Fruit fly (Drosophila melanogaster): Measurements from ENCODE around the gene CG11248.

Gene CG11248

dm6 chr3L:21728616-21729047 is 48.8 kb downstream of the CG11248 start, which contains the start of the genes CG11247 and Polr2H (continued):
- TF ChIP-seq pzg (GFP tag; optimal IDR thresholded peaks at IDR 0.05), result peak; percentile 81
- TF ChIP-seq CG10267 (tag; optimal IDR thresholded peaks at IDR 0.05), result peak; percentile 88
- TF ChIP-seq CG12391 (tag; optimal IDR thresholded peaks at IDR 0.05), result peak; percentile 91
- TF ChIP-seq CG15073 (GFP tag; optimal IDR thresholded peaks at IDR 0.05), result peak; percentile 40
- peak; percentile 73 for TF ChIP-seq CG14860 (GFP tag; IDR thresholded peaks at IDR 0.05; ENCODE audit: partially characterized antibody)
- peak; percentile 84 for TF ChIP-seq CG3065 (GFP tag; optimal IDR thresholded peaks at IDR 0.05)
- TF ChIP-seq BtbVII (GFP tag; optimal IDR thresholded peaks at IDR 0.05), result peak; percentile 17
- no peak for TF ChIP-seq ac (GFP tag; optimal IDR thresholded peaks at IDR 0.05)
- peak; percentile 97 for TF ChIP-seq HLH54F (GFP tag; optimal IDR thresholded peaks at IDR 0.05)
- TF ChIP-seq nau (GFP tag; optimal IDR thresholded peaks at IDR 0.05), result peak; percentile 59
- peak; percentile 81 for TF ChIP-seq CG18262 (tag; optimal IDR thresholded peaks at IDR 0.05)
- TF ChIP-seq CG31388 (GFP tag; optimal IDR thresholded peaks at IDR 0.05), result peak; percentile 71
- peak; percentile 38; the same call in 1 of the 2 replicates for TF ChIP-seq CG42726 (GFP tag; IDR thresholded peaks at IDR 0.05; ENCODE audit: partially characterized antibody)
- peak; percentile 85 for TF ChIP-seq slou (GFP tag; optimal IDR thresholded peaks at IDR 0.05)
- peak; percentile 52 for TF ChIP-seq Nf-YB (GFP tag; optimal IDR thresholded peaks at IDR 0.05)
- TF ChIP-seq CG3407 (GFP tag; optimal IDR thresholded peaks at IDR 0.05), result peak; percentile 50
- TF ChIP-seq pb (GFP tag; optimal IDR thresholded peaks at IDR 0.05), result peak; percentile 86
- TF ChIP-seq pum (GFP tag; optimal IDR thresholded peaks at IDR 0.05), result peak; percentile 96
- peak; percentile 71; the same call in 1 of the 2 replicates for TF ChIP-seq Poxn (GFP tag; IDR thresholded peaks at IDR 0.05)
- peak; percentile 88 for TF ChIP-seq CG30020 (tag; optimal IDR thresholded peaks at IDR 0.05)
- TF ChIP-seq CG10543 (GFP tag; optimal IDR thresholded peaks at IDR 0.05), result peak; percentile 73
- no peak for TF ChIP-seq tap (tag; optimal IDR thresholded peaks at IDR 0.05)
- peak; percentile 60 for TF ChIP-seq nerfin-2 (GFP tag; IDR thresholded peaks at IDR 0.05; ENCODE audit: partially characterized antibody)
- TF ChIP-seq cg (GFP tag; optimal IDR thresholded peaks at IDR 0.05), result no peak
- TF ChIP-seq NK7.1 (GFP tag; optimal IDR thresholded peaks at IDR 0.05), result peak; percentile 72
- TF ChIP-seq sna (GFP tag; IDR thresholded peaks at IDR 0.05; ENCODE audit: partially characterized antibody), result peak; percentile 77
- TF ChIP-seq CG32772 (GFP tag; IDR thresholded peaks at IDR 0.05), result peak; percentile 92
- peak; percentile 94 for TF ChIP-seq Optix (GFP tag; IDR thresholded peaks at IDR 0.05)
- TF ChIP-seq jumu (GFP tag; optimal IDR thresholded peaks at IDR 0.05), result peak; percentile 96
- peak; percentile 49 for TF ChIP-seq CG6254 (GFP tag; optimal IDR thresholded peaks at IDR 0.05)
- TF ChIP-seq psq (GFP tag; optimal IDR thresholded peaks at IDR 0.05), result peak; percentile 71
- TF ChIP-seq peb (GFP tag; IDR thresholded peaks at IDR 0.05), result peak; percentile 77
- TF ChIP-seq BEAF-32 (GFP tag; optimal IDR thresholded peaks at IDR 0.05), result peak; percentile 93
- TF ChIP-seq Six4 (GFP tag; optimal IDR thresholded peaks at IDR 0.05), result peak; percentile 81
- TF ChIP-seq CG14050 (GFP tag; IDR thresholded peaks at IDR 0.05), result peak; percentile 82
- TF ChIP-seq da (GFP tag; optimal IDR thresholded peaks at IDR 0.05), result peak; percentile 90
- peak; percentile 99 for TF ChIP-seq Med (GFP tag)
- peak; percentile 81 for TF ChIP-seq CG8388 (GFP tag; optimal IDR thresholded peaks at IDR 0.05)
- TF ChIP-seq CHES-1-like (GFP tag; optimal IDR thresholded peaks at IDR 0.05), result peak; percentile 96
- peak; percentile 72 for TF ChIP-seq Ravus (GFP tag; IDR thresholded peaks at IDR 0.05)
- TF ChIP-seq ken (GFP tag; IDR thresholded peaks at IDR 0.05), result peak; percentile 95
- TF ChIP-seq CG10274 (GFP tag; optimal IDR thresholded peaks at IDR 0.05), result peak; percentile 54
- peak; percentile 81 for TF ChIP-seq CG17612 (GFP tag; IDR thresholded peaks at IDR 0.05)
- peak; percentile 92 for TF ChIP-seq cato (GFP tag; optimal IDR thresholded peaks at IDR 0.05; ENCODE audit: borderline replicate concordance)
- peak; percentile 92 for TF ChIP-seq tgo (GFP tag; IDR thresholded peaks at IDR 0.05)
- peak; percentile 46; the same call in 1 of the 2 replicates for TF ChIP-seq CG11696 (GFP tag; IDR thresholded peaks at IDR 0.05)
- peak; percentile 90 for TF ChIP-seq unpg (GFP tag; optimal IDR thresholded peaks at IDR 0.05)
- TF ChIP-seq Rx (GFP tag; IDR thresholded peaks at IDR 0.05), result peak; percentile 92
- TF ChIP-seq MESR4 (GFP tag; optimal IDR thresholded peaks at IDR 0.05), result no peak
- peak; percentile 82 for TF ChIP-seq CG2678 (tag; optimal IDR thresholded peaks at IDR 0.05)
